Fruit fly (Drosophila melanogaster) whole organism, embryonic: ENCODE data around the gene CG33267.
A peak's percentile ranks its signal among the peaks of the same experiment; 100 is the strongest.

ENCODE experiments used
- Abd-B ChIP-seq: fragments of 200-800 bp; sonication (Bioruptor generic); optimal IDR thresholded peaks from 2 replicates; lab custom pipeline; 2018; ENCODE audit warnings: missing biosample characterization, mild to moderate bottlenecking, missing genetic modification characterization, moderate library complexity
- BtbVII ChIP-seq: fragments of 200-800 bp; sonication (Bioruptor generic); optimal IDR thresholded peaks from 3 replicates; lab custom pipeline; 2017; ENCODE audit warnings: missing biosample characterization, mild to moderate bottlenecking, missing genetic modification characterization
- CG11504 ChIP-seq: fragments of 200-800 bp; sonication (Bioruptor generic); optimal IDR thresholded peaks from 3 replicates; lab custom pipeline; 2019; ENCODE audit warnings: missing biosample characterization, mild to moderate bottlenecking, missing genetic modification characterization, moderate library complexity
- CG12942 ChIP-seq: fragments of 200-800 bp; sonication (Bioruptor generic); optimal IDR thresholded peaks from 3 replicates; lab custom pipeline; 2016; ENCODE audit warnings: missing biosample characterization, missing genetic modification characterization
- CG13624 ChIP-seq: fragments of 200-800 bp; sonication (Bioruptor generic); optimal IDR thresholded peaks from 2 replicates; lab custom pipeline; 2016; ENCODE audit warnings: missing biosample characterization, missing genetic modification characterization
- CG15514 ChIP-seq: fragments of 200-800 bp; sonication (Bioruptor generic); optimal IDR thresholded peaks from 3 replicates; lab custom pipeline; 2017; ENCODE audit warnings: missing biosample characterization, missing genetic modification characterization, mild to moderate bottlenecking, moderate library complexity, missing genetic modification reagents
- CG16813 ChIP-seq: fragments of 200-800 bp; sonication (Bioruptor generic); IDR thresholded peaks from 3 replicates; pipeline ENCODE4 v1.3.6; 2022; ENCODE audit warnings: missing biosample characterization, missing genetic modification characterization; ENCODE audit not compliant: partially characterized antibody
- CG16815 ChIP-seq: fragments of 200-800 bp; sonication (Bioruptor generic); optimal IDR thresholded peaks from 3 replicates; lab custom pipeline; 2017; ENCODE audit warnings: missing biosample characterization, mild to moderate bottlenecking, missing genetic modification characterization
- CG17186 ChIP-seq: fragments of 200-800 bp; sonication (Bioruptor generic); optimal IDR thresholded peaks from 3 replicates; lab custom pipeline; 2017; ENCODE audit warnings: missing biosample characterization, missing genetic modification reagents, missing genetic modification characterization
- CG2712 ChIP-seq: fragments of 200-800 bp; optimal IDR thresholded peaks from 3 replicates; lab custom pipeline; 2019; ENCODE audit warnings: missing biosample characterization, mild to moderate bottlenecking, missing genetic modification characterization, moderate library complexity
- CG31365 ChIP-seq: fragments of 200-800 bp; sonication (Bioruptor generic); optimal IDR thresholded peaks from 2 replicates; lab custom pipeline; 2018; ENCODE audit warnings: missing biosample characterization, mild to moderate bottlenecking, missing genetic modification characterization
- CG34376 ChIP-seq: fragments of 200-800 bp; sonication (Bioruptor generic); optimal IDR thresholded peaks from 2 replicates; lab custom pipeline; 2018; ENCODE audit warnings: missing biosample characterization, mild to moderate bottlenecking, missing genetic modification characterization
- CG42726 ChIP-seq: fragments of 200-800 bp; sonication (Bioruptor generic); IDR thresholded peaks from 2 replicates; pipeline ENCODE4 v1.3.6; 2022; ENCODE audit warnings: missing biosample characterization, missing genetic modification characterization; ENCODE audit not compliant: partially characterized antibody
- CG4854 ChIP-seq: fragments of 200-800 bp; sonication (Bioruptor generic); optimal IDR thresholded peaks from 2 replicates; lab custom pipeline; 2016; ENCODE audit warnings: missing biosample characterization, missing genetic modification characterization, inconsistent platforms
- CG5953 ChIP-seq: fragments of 200-800 bp; sonication (Bioruptor generic); IDR thresholded peaks from 2 replicates; pipeline ENCODE4 v1.3.6; 2022; ENCODE audit warnings: missing biosample characterization, missing genetic modification characterization
- CG6254 ChIP-seq: fragments of 200-800 bp; sonication (Bioruptor generic); optimal IDR thresholded peaks from 3 replicates; lab custom pipeline; 2017; ENCODE audit warnings: mild to moderate bottlenecking, missing biosample characterization, missing genetic modification reagents, missing genetic modification characterization
- CG7987 ChIP-seq: fragments of 200-800 bp; sonication (Bioruptor generic); optimal IDR thresholded peaks from 2 replicates; lab custom pipeline; 2018; ENCODE audit warnings: missing biosample characterization, mild to moderate bottlenecking, missing genetic modification characterization, moderate library complexity
- CG8290 ChIP-seq, 3 experiments: fragments of 200-800 bp; sonication (Bioruptor generic); optimal IDR thresholded peaks; 2 replicates each; lab custom pipeline; 2016 to 2019; ENCODE audit warnings: missing biosample characterization in 3 of 3, missing genetic modification characterization in 3 of 3, mild to moderate bottlenecking in 2 of 3, moderate library complexity in 1 of 3
- CTCF ChIP-seq: fragments of 200-800 bp; sonication (Bioruptor generic); optimal IDR thresholded peaks from 2 replicates; lab custom pipeline; 2017; ENCODE audit warnings: missing biosample characterization, mild to moderate bottlenecking, missing genetic modification characterization, moderate library complexity
- Doc3 ChIP-seq: fragments of 200-800 bp; sonication (Bioruptor generic); IDR thresholded peaks from 3 replicates; pipeline ENCODE4 v1.3.6; 2022; ENCODE audit warnings: missing biosample characterization, missing genetic modification characterization; ENCODE audit not compliant: partially characterized antibody
- Dp ChIP-seq: fragments of 200-800 bp; sonication (Bioruptor generic); optimal IDR thresholded peaks from 2 replicates; lab custom pipeline; 2018; ENCODE audit warnings: missing biosample characterization, mild to moderate bottlenecking, missing genetic modification characterization, moderate library complexity
- E2f2 ChIP-seq: fragments of 200-800 bp; sonication (Bioruptor generic); IDR thresholded peaks from 2 replicates; pipeline ENCODE4 v1.3.6; 2022; ENCODE audit warnings: missing biosample characterization, missing genetic modification characterization
- H2.0 ChIP-seq: fragments of 200-800 bp; sonication (Bioruptor generic); IDR thresholded peaks from 2 replicates; pipeline ENCODE4 v1.3.6; 2022; ENCODE audit warnings: missing biosample characterization, missing genetic modification characterization
- HHEX ChIP-seq: fragments of 200-800 bp; sonication (Bioruptor generic); optimal IDR thresholded peaks from 3 replicates; lab custom pipeline; 2017; ENCODE audit warnings: missing biosample characterization, mild to moderate bottlenecking, missing genetic modification characterization, missing genetic modification reagents
- HmgD ChIP-seq: fragments of 200-800 bp; sonication (Bioruptor generic); optimal IDR thresholded peaks from 3 replicates; lab custom pipeline; 2016; ENCODE audit warnings: missing biosample characterization, missing genetic modification characterization
- HmgZ ChIP-seq: fragments of 200-800 bp; sonication (Bioruptor generic); optimal IDR thresholded peaks from 2 replicates; lab custom pipeline; 2018; ENCODE audit warnings: missing biosample characterization, mild to moderate bottlenecking, missing genetic modification characterization
- Hsf ChIP-seq: fragments of 200-800 bp; sonication (Bioruptor generic); optimal IDR thresholded peaks from 3 replicates; lab custom pipeline; 2016; ENCODE audit warnings: missing biosample characterization, missing genetic modification characterization
- Jarid2 ChIP-seq: fragments of 200-800 bp; sonication (Bioruptor generic); optimal IDR thresholded peaks from 3 replicates; lab custom pipeline; 2017; ENCODE audit warnings: mild to moderate bottlenecking, missing biosample characterization, missing genetic modification reagents, missing genetic modification characterization
- Kr ChIP-seq: fragments of 200-800 bp; sonication (Bioruptor generic); optimal IDR thresholded peaks from 2 replicates; lab custom pipeline; 2017; ENCODE audit warnings: missing biosample characterization, mild to moderate bottlenecking, missing genetic modification characterization
- Med ChIP-seq: fragments of 200-800 bp; sonication (Bioruptor generic); peaks from one replicate; lab custom pipeline; 2016; ENCODE audit warnings: missing biosample characterization, missing genetic modification characterization, mild to moderate bottlenecking, inconsistent platforms, moderate library complexity
- Six4 ChIP-seq: fragments of 200-800 bp; sonication (Bioruptor generic); optimal IDR thresholded peaks from 2 replicates; lab custom pipeline; 2016; ENCODE audit warnings: missing biosample characterization, missing genetic modification characterization
- Spps ChIP-seq: fragments of 200-800 bp; sonication (Bioruptor generic); optimal IDR thresholded peaks from 2 replicates; lab custom pipeline; 2018; ENCODE audit warnings: missing biosample characterization, mild to moderate bottlenecking, missing genetic modification characterization
- Stat92E ChIP-seq, 3 experiments: fragments of >200 bp in 2 of 3; fragments of 200-800 bp in 1 of 3; sonication (Bioruptor generic) in 1 of 3; optimal IDR thresholded peaks; 2 replicates each; lab custom pipeline; 2017 to 2019; ENCODE audit warnings: missing biosample characterization in 3 of 3, missing genetic modification characterization in 3 of 3, mild to moderate bottlenecking in 1 of 3, moderate library complexity in 1 of 3
- Xrp1 ChIP-seq: fragments of 200-800 bp; sonication (Bioruptor generic); IDR thresholded peaks from 2 replicates; pipeline ENCODE4 v1.3.6; 2022; ENCODE audit warnings: missing biosample characterization, missing genetic modification characterization
- aop ChIP-seq: fragments of 200-800 bp; sonication (Bioruptor generic); IDR thresholded peaks from 2 replicates; pipeline ENCODE4 v1.3.6; 2022; ENCODE audit warnings: missing biosample characterization, missing genetic modification characterization
- ato ChIP-seq: fragments of 200-800 bp; sonication (Bioruptor generic); IDR thresholded peaks from 2 replicates; pipeline ENCODE4 v1.3.6; 2022; ENCODE audit warnings: missing biosample characterization, missing genetic modification characterization; ENCODE audit not compliant: partially characterized antibody
- bbx ChIP-seq: fragments of 200-800 bp; sonication (Bioruptor generic); IDR thresholded peaks from 2 replicates; pipeline ENCODE4 v1.3.6; 2022; ENCODE audit warnings: missing biosample characterization, missing genetic modification characterization; ENCODE audit not compliant: partially characterized antibody
- btn ChIP-seq: fragments of 200-800 bp; sonication (Bioruptor generic); optimal IDR thresholded peaks from 2 replicates; lab custom pipeline; 2016; ENCODE audit warnings: missing biosample characterization, missing genetic modification characterization
- chinmo ChIP-seq: fragments of 200-800 bp; sonication (Bioruptor generic); IDR thresholded peaks from 4 replicates; pipeline ENCODE4 v1.3.6; 2022; ENCODE audit warnings: missing biosample characterization, missing genetic modification characterization; ENCODE audit not compliant: partially characterized antibody
- dati ChIP-seq: fragments of 200-800 bp; sonication (Bioruptor generic); IDR thresholded peaks from 2 replicates; pipeline ENCODE4 v1.3.6; 2022; ENCODE audit warnings: missing biosample characterization, missing genetic modification characterization
- esg ChIP-seq: fragments of 200-800 bp; sonication (Bioruptor generic); conservative IDR thresholded peaks from 2 replicates; pipeline ENCODE4 v1.3.6; 2022; ENCODE audit warnings: missing biosample characterization, missing genetic modification characterization
- gfzf ChIP-seq: fragments of 200-800 bp; sonication (Bioruptor generic); optimal IDR thresholded peaks from 2 replicates; lab custom pipeline; 2016; ENCODE audit warnings: missing biosample characterization, mild to moderate bottlenecking, missing genetic modification characterization, moderate library complexity
- gro ChIP-seq: fragments of 200-800 bp; sonication (Bioruptor generic); optimal IDR thresholded peaks from 2 replicates; lab custom pipeline; 2016; ENCODE audit warnings: missing biosample characterization, missing genetic modification characterization
- insv ChIP-seq, 2 experiments: fragments of 200-800 bp; sonication (Bioruptor generic); optimal IDR thresholded peaks; 3 replicates each; lab custom pipeline; 2016 to 2018; ENCODE audit warnings: missing biosample characterization in 2 of 2, missing genetic modification characterization in 2 of 2
- kay ChIP-seq: fragments of 200-800 bp; sonication (Bioruptor generic); optimal IDR thresholded peaks from 2 replicates; lab custom pipeline; 2016; ENCODE audit warnings: missing biosample characterization, missing genetic modification characterization
- knrl ChIP-seq: fragments of 200-800 bp; sonication (Bioruptor generic); IDR thresholded peaks from 3 replicates; pipeline ENCODE4 v1.3.6; 2022; ENCODE audit warnings: missing biosample characterization, missing genetic modification characterization; ENCODE audit not compliant: partially characterized antibody
- luna ChIP-seq: fragments of 200-800 bp; sonication (Bioruptor generic); optimal IDR thresholded peaks from 2 replicates; lab custom pipeline; 2016; ENCODE audit warnings: missing biosample characterization, missing genetic modification characterization
- sd ChIP-seq: fragments of 200-800 bp; sonication (Bioruptor generic); optimal IDR thresholded peaks from 3 replicates; lab custom pipeline; 2018; ENCODE audit warnings: missing biosample characterization, mild to moderate bottlenecking, missing genetic modification characterization, moderate library complexity
- seq ChIP-seq: fragments of 200-800 bp; sonication (Bioruptor generic); IDR thresholded peaks from 2 replicates; pipeline ENCODE4 v1.3.6; 2022; ENCODE audit warnings: missing biosample characterization, missing genetic modification characterization
- zfh2 ChIP-seq: fragments of 200-800 bp; sonication (Bioruptor generic); optimal IDR thresholded peaks from 2 replicates; lab custom pipeline; 2016; ENCODE audit warnings: missing biosample characterization, missing genetic modification characterization

Gene CG33267

DNA sequence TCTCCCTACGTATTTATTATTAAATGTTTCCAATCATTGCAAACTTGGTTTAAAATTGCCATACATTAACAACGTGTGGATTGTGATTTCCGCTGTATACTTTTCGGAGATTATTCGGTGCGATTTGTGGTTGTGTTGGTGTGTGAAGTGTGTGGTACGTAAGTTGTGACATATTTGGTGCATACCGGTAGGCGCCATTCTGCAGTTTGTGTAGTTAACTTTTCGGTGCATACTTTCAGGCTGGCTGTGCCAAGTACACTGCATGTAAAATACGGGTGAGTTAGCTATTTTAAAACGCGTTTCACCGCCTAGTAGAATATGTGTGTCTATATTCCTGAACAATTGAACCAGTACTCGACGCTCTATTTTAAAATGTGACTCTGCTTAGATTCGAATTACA lies 41.0 kb upstream of the CG33267 start:
- TF ChIP-seq sd (tag; lab: Kevin White, UChicago) (peak; percentile 10), gro (GFP tag; lab: Kevin White, UChicago) (peak; percentile 15), CG12942 (GFP tag; lab: Kevin White, UChicago) (no peak), Hsf (GFP tag; lab: Kevin White, UChicago) (no peak), Doc3 (GFP tag; lab: Robert Waterston, UW) (no peak), HmgD (GFP tag; lab: Kevin White, UChicago) (no peak), Jarid2 (GFP tag; lab: Kevin White, UChicago) (no peak), BtbVII (GFP tag; lab: Kevin White, UChicago) (no peak), CG11504 (tag; lab: Kevin White, UChicago) (no peak), seq (GFP tag; lab: Robert Waterston, UW) (no peak), luna (GFP tag; lab: Kevin White, UChicago) (no peak), CG42726 (GFP tag; lab: Robert Waterston, UW) (peak; percentile 78), Six4 (GFP tag; lab: Kevin White, UChicago) (no peak), CG13624 (GFP tag; lab: Kevin White, UChicago) (peak; percentile 8), CG15514 (peak; percentile 98), dati (GFP tag; lab: Robert Waterston, UW) (no peak), CG16813 (GFP tag; lab: Robert Waterston, UW) (peak; percentile 15; the same call in 1 of the 3 replicates), esg (GFP tag; lab: Robert Waterston, UW) (no peak), Dp (GFP tag; lab: Kevin White, UChicago) (peak; percentile 19), H2.0 (GFP tag; lab: Robert Waterston, UW) (0 out of 2 replicates have a peak, but pooled peaks have one; percentile 19), CG6254 (GFP tag; lab: Kevin White, UChicago) (no peak), bbx (GFP tag; lab: Robert Waterston, UW) (peak; percentile 71), CG2712 (tag; lab: Kevin White, UChicago) (no peak), ato (GFP tag; lab: Robert Waterston, UW) (0 out of 2 replicates have a peak, but pooled peaks have one; percentile 13), HmgZ (tag; lab: Kevin White, UChicago) (peak; percentile 74), CG5953 (GFP tag; lab: Robert Waterston, UW) (no peak), CG31365 (tag; lab: Kevin White, UChicago) (no peak), HHEX (GFP tag; lab: Kevin White, UChicago) (no peak), CG8290 (GFP tag; optimal IDR thresholded peaks at IDR 0.05; lab: Kevin White, UChicago) (no peak), CG8290 (tag; optimal IDR thresholded peaks at IDR 0.05; lab: Kevin White, UChicago) (no peak), CG4854 (GFP tag; lab: Kevin White, UChicago) (no peak), btn (GFP tag; lab: Kevin White, UChicago) (no peak), Abd-B (GFP tag; lab: Kevin White, UChicago) (no peak), Xrp1 (GFP tag; lab: Robert Waterston, UW) (0 out of 2 replicates have a peak, but pooled peaks have one; percentile 11), Med (GFP tag; lab: Kevin White, UChicago) (peak; percentile 61), E2f2 (GFP tag; lab: Robert Waterston, UW) (peak; percentile 48; the same call in 1 of the 2 replicates), kay (GFP tag; lab: Kevin White, UChicago) (no peak), Spps (tag; lab: Kevin White, UChicago) (no peak), knrl (GFP tag; lab: Robert Waterston, UW) (peak; percentile 38; the same call in 1 of the 3 replicates), CG34376 (no peak), CG16815 (GFP tag; lab: Kevin White, UChicago) (no peak), CTCF (GFP tag; lab: Kevin White, UChicago) (peak; percentile 80), CG17186 (GFP tag; lab: Kevin White, UChicago) (no peak), chinmo (GFP tag; lab: Robert Waterston, UW) (peak; percentile 85; the same call in 3 of the 4 replicates), Stat92E (GFP tag; optimal IDR thresholded peaks at IDR 0.05; lab: Kevin White, UChicago) (peak in 1 of 3 experiments; percentile 22), aop (GFP tag; lab: Robert Waterston, UW) (no peak), insv (GFP tag; optimal IDR thresholded peaks at IDR 0.05; lab: Kevin White, UChicago) (no peak), zfh2 (GFP tag; lab: Kevin White, UChicago) (no peak), gfzf (no peak), CG7987 (GFP tag; lab: Kevin White, UChicago) (peak; percentile 24), Kr (GFP tag; lab: Kevin White, UChicago) (no peak)
